Worm (Caenorhabditis elegans) whole organism, mixed stage, embryonic: ENCODE data around the gene F59D12.2.

ENCODE experiments used
- M03D4.4 ChIP-seq: sonication (generic microtip); optimal IDR thresholded peaks from 2 replicates; lab custom pipeline; 2017; ENCODE audit warnings: mild to moderate bottlenecking, missing genetic modification characterization, missing compliant biosample characterization
- bed-3 ChIP-seq: fragments of 200-800 bp; sonication (Bioruptor generic); optimal IDR thresholded peaks from 3 replicates; lab custom pipeline; 2018; ENCODE audit warnings: mild to moderate bottlenecking, missing genetic modification characterization, moderate library complexity, missing compliant biosample characterization
- blmp-1 ChIP-seq: fragments of 150-350 bp; optimal IDR thresholded peaks from 2 replicates; lab custom pipeline; 2014; ENCODE audit warnings: missing biosample characterization, missing genetic modification characterization
- ceh-39 ChIP-seq: fragments of 150-350 bp; optimal IDR thresholded peaks from 2 replicates; lab custom pipeline; 2014; ENCODE audit warnings: missing biosample characterization, missing genetic modification characterization
- ceh-43 ChIP-seq: fragments of 200-800 bp; sonication (Bioruptor generic); optimal IDR thresholded peaks from 2 replicates; lab custom pipeline; 2018; ENCODE audit warnings: mild to moderate bottlenecking, missing genetic modification characterization, moderate library complexity, missing compliant biosample characterization
- ceh-83 ChIP-seq: fragments of 200-800 bp; sonication (Bioruptor generic); optimal IDR thresholded peaks from 2 replicates; lab custom pipeline; 2018; ENCODE audit warnings: mild to moderate bottlenecking, missing genetic modification characterization, missing compliant biosample characterization
- ces-1 ChIP-seq: fragments of 150-350 bp; optimal IDR thresholded peaks from 2 replicates; lab custom pipeline; 2014; ENCODE audit warnings: missing biosample characterization, missing genetic modification reagents, missing genetic modification characterization
- cnd-1 ChIP-seq: fragments of 200-800 bp; sonication (Bioruptor generic); optimal IDR thresholded peaks from 2 replicates; lab custom pipeline; 2018; ENCODE audit warnings: mild to moderate bottlenecking, missing genetic modification characterization, missing compliant biosample characterization
- drap-1 ChIP-seq: fragments of 200-800 bp; sonication (Bioruptor generic); optimal IDR thresholded peaks from 3 replicates; lab custom pipeline; 2018; ENCODE audit warnings: mild to moderate bottlenecking, missing genetic modification characterization, missing compliant biosample characterization
- elt-1 ChIP-seq: sonication (generic microtip); optimal IDR thresholded peaks from 2 replicates; lab custom pipeline; 2017; ENCODE audit warnings: missing genetic modification characterization, mild to moderate bottlenecking, missing compliant biosample characterization, antibody characterized with exemption, moderate library complexity, borderline replicate concordance; ENCODE audit not compliant: insufficient read depth
- elt-3 ChIP-seq: fragments of 150-350 bp; optimal IDR thresholded peaks from 2 replicates; lab custom pipeline; 2014; ENCODE audit warnings: missing biosample characterization, missing genetic modification characterization
- flh-1 ChIP-seq: fragments of 200-800 bp; sonication (Bioruptor generic); optimal IDR thresholded peaks from 2 replicates; lab custom pipeline; 2018; ENCODE audit warnings: mild to moderate bottlenecking, missing genetic modification characterization, moderate library complexity, missing compliant biosample characterization
- ham-2 ChIP-seq: fragments of 200-800 bp; sonication (Bioruptor generic); optimal IDR thresholded peaks from 2 replicates; lab custom pipeline; 2018; ENCODE audit warnings: mild to moderate bottlenecking, missing genetic modification characterization, missing compliant biosample characterization
- hlh-1 ChIP-seq: fragments of 150-350 bp; optimal IDR thresholded peaks from 2 replicates; lab custom pipeline; 2014; ENCODE audit warnings: missing biosample characterization, missing genetic modification reagents, missing genetic modification characterization
- lin-32 ChIP-seq: fragments of 200-800 bp; sonication (Bioruptor generic); optimal IDR thresholded peaks from 2 replicates; lab custom pipeline; 2018; ENCODE audit warnings: mild to moderate bottlenecking, missing genetic modification characterization, missing compliant biosample characterization
- mab-5 ChIP-seq: fragments of 150-350 bp; optimal IDR thresholded peaks from 2 replicates; lab custom pipeline; 2014; ENCODE audit warnings: missing biosample characterization, missing genetic modification characterization
- mep-1 ChIP-seq: fragments of 150-350 bp; optimal IDR thresholded peaks from 2 replicates; lab custom pipeline; 2017; ENCODE audit warnings: missing biosample characterization, missing genetic modification reagents, missing genetic modification characterization, inconsistent platforms
- mls-2 ChIP-seq: sonication (generic microtip); optimal IDR thresholded peaks from 2 replicates; lab custom pipeline; 2016; ENCODE audit warnings: mild to moderate bottlenecking, missing genetic modification characterization, moderate library complexity, missing compliant biosample characterization
- nhr-12 ChIP-seq: fragments of 150-350 bp; optimal IDR thresholded peaks from 2 replicates; lab custom pipeline; 2014; ENCODE audit warnings: missing biosample characterization, missing genetic modification characterization
- nhr-237 ChIP-seq: fragments of 150-350 bp; optimal IDR thresholded peaks from 2 replicates; lab custom pipeline; 2014; ENCODE audit warnings: missing biosample characterization, missing genetic modification characterization
- nhr-28 ChIP-seq: fragments of 150-350 bp; optimal IDR thresholded peaks from 2 replicates; lab custom pipeline; 2014; ENCODE audit warnings: missing biosample characterization, missing genetic modification characterization
- pha-4 ChIP-seq: fragments of 150-350 bp; optimal IDR thresholded peaks from 2 replicates; lab custom pipeline; 2018; ENCODE audit warnings: missing biosample characterization, missing genetic modification reagents, missing genetic modification characterization
- sem-2 ChIP-seq: fragments of 200-800 bp; sonication (Bioruptor generic); optimal IDR thresholded peaks from 2 replicates; lab custom pipeline; 2018; ENCODE audit warnings: mild to moderate bottlenecking, missing genetic modification characterization, missing compliant biosample characterization
- snpc-4 ChIP-seq: fragments of 150-350 bp; optimal IDR thresholded peaks from 2 replicates; lab custom pipeline; 2014; ENCODE audit warnings: missing biosample characterization, missing genetic modification characterization
- sptf-1 ChIP-seq: sonication (generic microtip); optimal IDR thresholded peaks from 2 replicates; lab custom pipeline; 2017; ENCODE audit warnings: mild to moderate bottlenecking, missing genetic modification characterization, moderate library complexity, missing compliant biosample characterization
- tbx-8 ChIP-seq: fragments of 200-800 bp; sonication (Bioruptor generic); optimal IDR thresholded peaks from 2 replicates; lab custom pipeline; 2018; ENCODE audit warnings: mild to moderate bottlenecking, missing genetic modification characterization, moderate library complexity, missing compliant biosample characterization
- unc-120 ChIP-seq: sonication (generic microtip); optimal IDR thresholded peaks from 2 replicates; lab custom pipeline; 2017; ENCODE audit warnings: missing genetic modification characterization, missing compliant biosample characterization; ENCODE audit not compliant: poor library complexity, severe bottlenecking
- unc-39 ChIP-seq: fragments of 150-350 bp; optimal IDR thresholded peaks from 2 replicates; lab custom pipeline; 2014; ENCODE audit warnings: missing biosample characterization, missing genetic modification characterization
- unc-62 ChIP-seq: fragments of 150-350 bp; optimal IDR thresholded peaks from 2 replicates; lab custom pipeline; 2014; ENCODE audit warnings: missing biosample characterization, missing genetic modification reagents, missing genetic modification characterization
- zip-8 ChIP-seq: fragments of 150-350 bp; optimal IDR thresholded peaks from 2 replicates; lab custom pipeline; 2014; ENCODE audit warnings: missing biosample characterization, missing genetic modification characterization
- ztf-11 ChIP-seq: fragments of 150-350 bp; optimal IDR thresholded peaks from 2 replicates; lab custom pipeline; 2014; ENCODE audit warnings: missing biosample characterization, missing genetic modification characterization

F59D12.2 gene

DNA sequence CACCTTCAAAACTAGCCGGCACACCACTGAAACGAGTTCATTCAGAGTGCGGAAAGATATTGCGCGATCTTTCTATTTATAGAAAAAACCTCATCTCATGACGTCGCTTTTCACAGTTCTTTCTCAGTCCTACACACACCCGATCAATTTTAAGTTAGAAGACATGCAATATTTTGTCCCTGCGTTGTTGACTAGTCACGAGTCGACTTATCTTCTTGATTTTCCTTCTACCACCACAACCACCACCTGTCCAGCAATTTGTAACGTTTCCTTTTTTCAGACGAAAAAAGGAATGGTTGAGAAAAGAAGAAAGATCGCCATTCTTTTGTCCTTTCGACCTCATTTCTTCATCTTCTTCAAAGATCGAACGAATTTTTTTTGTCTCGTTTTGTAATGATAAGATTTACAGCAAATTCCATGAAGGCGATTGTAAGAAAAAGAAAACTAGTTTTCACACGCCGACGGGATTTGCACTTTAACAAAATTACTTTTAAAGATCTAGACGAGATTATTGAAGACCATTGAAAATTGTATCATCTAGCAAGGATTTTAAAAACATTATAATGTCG is 30.7 kb upstream of the F59D12.2 start:
- no peak for TF ChIP-seq M03D4.4 (tag; lab: Kevin White, UChicago)
- no peak for TF ChIP-seq nhr-28 (tag; lab: Kevin White, UChicago)
- no peak for TF ChIP-seq sptf-1 (tag; lab: Kevin White, UChicago)
- no peak for TF ChIP-seq pha-4 (tag; lab: Kevin White, UChicago)
- no peak for TF ChIP-seq ceh-43 (GFP tag; lab: Kevin White, UChicago)
- no peak for TF ChIP-seq nhr-12 (tag; lab: Kevin White, UChicago)
- no peak for TF ChIP-seq ztf-11 (tag; lab: Kevin White, UChicago)
- TF ChIP-seq ham-2 (GFP tag; lab: Kevin White, UChicago): no peak
- TF ChIP-seq cnd-1: no peak
- no peak for TF ChIP-seq nhr-237 (tag; lab: Kevin White, UChicago)
- TF ChIP-seq tbx-8 (GFP tag; lab: Kevin White, UChicago): no peak
- no peak for TF ChIP-seq hlh-1
- TF ChIP-seq unc-120 (tag; lab: Kevin White, UChicago): no peak
- TF ChIP-seq sem-2: no peak
- no peak for TF ChIP-seq drap-1 (GFP tag; lab: Kevin White, UChicago)
- TF ChIP-seq lin-32 (GFP tag; lab: Kevin White, UChicago): no peak
- TF ChIP-seq blmp-1 (tag; lab: Kevin White, UChicago): no peak
- TF ChIP-seq elt-3 (tag; lab: Kevin White, UChicago): no peak
- no peak for TF ChIP-seq unc-62 (GFP tag; lab: Kevin White, UChicago)
- no peak for TF ChIP-seq elt-1 (tag; lab: Kevin White, UChicago)

DNA sequence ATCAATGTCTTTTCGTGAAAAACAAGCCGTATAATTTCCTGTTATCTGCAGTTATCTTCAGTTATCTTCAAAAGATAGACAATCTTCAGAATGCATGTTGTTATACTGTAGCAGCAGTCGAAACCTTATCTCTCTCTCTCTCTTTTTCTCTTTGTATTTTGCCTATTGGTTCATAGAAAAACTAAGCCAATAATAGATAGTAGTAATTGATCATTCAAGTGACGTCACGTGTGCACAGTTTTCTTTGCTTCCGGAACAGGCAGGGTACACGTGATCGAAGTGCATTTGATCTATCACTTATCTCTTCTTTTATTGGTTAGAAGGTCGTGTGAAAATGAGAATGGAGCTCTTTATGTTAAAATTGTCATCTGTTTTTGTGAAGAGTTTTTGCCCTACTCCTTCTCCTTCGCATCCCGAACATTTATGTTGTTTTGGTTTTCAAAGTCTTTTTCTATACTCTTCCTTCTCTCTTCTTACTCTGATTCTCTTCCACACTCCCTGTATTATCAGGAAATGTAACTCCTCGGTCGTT is 29.1 kb upstream of the F59D12.2 start:
- TF ChIP-seq unc-120 (tag; lab: Kevin White, UChicago) (no peak), ceh-43 (GFP tag; lab: Kevin White, UChicago) (no peak), unc-39 (tag; lab: Kevin White, UChicago) (no peak), tbx-8 (GFP tag; lab: Kevin White, UChicago) (no peak), mab-5 (tag; lab: Kevin White, UChicago) (no peak), pha-4 (tag; lab: Kevin White, UChicago) (no peak), elt-1 (tag; lab: Kevin White, UChicago) (peak; percentile 70), unc-62 (GFP tag; lab: Kevin White, UChicago) (no peak), elt-3 (tag; lab: Kevin White, UChicago) (no peak)

ce11 chrX:15700220-15700619 is 24.7 kb upstream of the F59D12.2 start:
- TF ChIP-seq nhr-28 (tag; lab: Kevin White, UChicago): no peak
- no peak for TF ChIP-seq blmp-1 (tag; lab: Kevin White, UChicago)
- TF ChIP-seq ceh-83 (GFP tag; lab: Kevin White, UChicago): no peak
- no peak for TF ChIP-seq tbx-8 (GFP tag; lab: Kevin White, UChicago)
- no peak for TF ChIP-seq zip-8
- TF ChIP-seq elt-1 (tag; lab: Kevin White, UChicago): no peak
- no peak for TF ChIP-seq snpc-4 (tag; lab: Kevin White, UChicago)
- no peak for TF ChIP-seq bed-3 (GFP tag; lab: Kevin White, UChicago)
- TF ChIP-seq M03D4.4 (tag; lab: Kevin White, UChicago): no peak
- no peak for TF ChIP-seq mep-1 (tag; lab: Kevin White, UChicago)
- TF ChIP-seq drap-1 (GFP tag; lab: Kevin White, UChicago): no peak
- TF ChIP-seq unc-120 (tag; lab: Kevin White, UChicago): no peak
- no peak for TF ChIP-seq cnd-1

ce11 chrX:15696400-15696799 is 20.9 kb upstream of the F59D12.2 start, which contains the start of gene ZK662.2:
TSS of gene ZK662.2 (plus strand) at chrX:15696700.
- TF ChIP-seq snpc-4 (tag; lab: Kevin White, UChicago) (no peak), nhr-12 (tag; lab: Kevin White, UChicago) (no peak), ztf-11 (tag; lab: Kevin White, UChicago) (no peak), elt-3 (tag; lab: Kevin White, UChicago) (no peak), unc-120 (tag; lab: Kevin White, UChicago) (no peak), zip-8 (no peak), ces-1 (GFP tag; lab: Kevin White, UChicago) (no peak), ceh-43 (GFP tag; lab: Kevin White, UChicago) (no peak), flh-1 (GFP tag; lab: Kevin White, UChicago) (no peak), mls-2 (tag; lab: Kevin White, UChicago) (no peak), blmp-1 (tag; lab: Kevin White, UChicago) (no peak), ceh-39 (tag; lab: Kevin White, UChicago) (no peak), tbx-8 (GFP tag; lab: Kevin White, UChicago) (no peak), lin-32 (GFP tag; lab: Kevin White, UChicago) (no peak), hlh-1 (no peak), pha-4 (tag; lab: Kevin White, UChicago) (no peak), nhr-28 (tag; lab: Kevin White, UChicago) (no peak)
